Worm (Caenorhabditis elegans) whole organism, mixed stage, embryonic: ENCODE measurements around the gene col-107.

Experiments
- M03D4.4 ChIP-seq: sonication (generic microtip); optimal IDR thresholded peaks from 2 replicates; lab custom pipeline; 2017; ENCODE audit warnings: mild to moderate bottlenecking, missing genetic modification characterization, missing compliant biosample characterization
- ceh-39 ChIP-seq: fragments of 150-350 bp; optimal IDR thresholded peaks from 2 replicates; lab custom pipeline; 2014; ENCODE audit warnings: missing biosample characterization, missing genetic modification characterization
- ceh-43 ChIP-seq: fragments of 200-800 bp; sonication (Bioruptor generic); optimal IDR thresholded peaks from 2 replicates; lab custom pipeline; 2018; ENCODE audit warnings: mild to moderate bottlenecking, missing genetic modification characterization, moderate library complexity, missing compliant biosample characterization
- ceh-83 ChIP-seq: fragments of 200-800 bp; sonication (Bioruptor generic); optimal IDR thresholded peaks from 2 replicates; lab custom pipeline; 2018; ENCODE audit warnings: mild to moderate bottlenecking, missing genetic modification characterization, missing compliant biosample characterization
- ces-1 ChIP-seq: fragments of 150-350 bp; optimal IDR thresholded peaks from 2 replicates; lab custom pipeline; 2014; ENCODE audit warnings: missing biosample characterization, missing genetic modification reagents, missing genetic modification characterization
- cnd-1 ChIP-seq: fragments of 200-800 bp; sonication (Bioruptor generic); optimal IDR thresholded peaks from 2 replicates; lab custom pipeline; 2018; ENCODE audit warnings: mild to moderate bottlenecking, missing genetic modification characterization, missing compliant biosample characterization
- drap-1 ChIP-seq: fragments of 200-800 bp; sonication (Bioruptor generic); optimal IDR thresholded peaks from 3 replicates; lab custom pipeline; 2018; ENCODE audit warnings: mild to moderate bottlenecking, missing genetic modification characterization, missing compliant biosample characterization
- elt-1 ChIP-seq: sonication (generic microtip); optimal IDR thresholded peaks from 2 replicates; lab custom pipeline; 2017; ENCODE audit warnings: missing genetic modification characterization, mild to moderate bottlenecking, missing compliant biosample characterization, antibody characterized with exemption, moderate library complexity, borderline replicate concordance; ENCODE audit not compliant: insufficient read depth
- elt-3 ChIP-seq: fragments of 150-350 bp; optimal IDR thresholded peaks from 2 replicates; lab custom pipeline; 2014; ENCODE audit warnings: missing biosample characterization, missing genetic modification characterization
- flh-1 ChIP-seq: fragments of 200-800 bp; sonication (Bioruptor generic); optimal IDR thresholded peaks from 2 replicates; lab custom pipeline; 2018; ENCODE audit warnings: mild to moderate bottlenecking, missing genetic modification characterization, moderate library complexity, missing compliant biosample characterization
- ham-2 ChIP-seq: fragments of 200-800 bp; sonication (Bioruptor generic); optimal IDR thresholded peaks from 2 replicates; lab custom pipeline; 2018; ENCODE audit warnings: mild to moderate bottlenecking, missing genetic modification characterization, missing compliant biosample characterization
- lin-13 ChIP-seq: fragments of 150-350 bp; optimal IDR thresholded peaks from 2 replicates; lab custom pipeline; 2014; ENCODE audit warnings: missing biosample characterization, missing genetic modification characterization
- lin-32 ChIP-seq: fragments of 200-800 bp; sonication (Bioruptor generic); optimal IDR thresholded peaks from 2 replicates; lab custom pipeline; 2018; ENCODE audit warnings: mild to moderate bottlenecking, missing genetic modification characterization, missing compliant biosample characterization
- mab-5 ChIP-seq: fragments of 150-350 bp; optimal IDR thresholded peaks from 2 replicates; lab custom pipeline; 2014; ENCODE audit warnings: missing biosample characterization, missing genetic modification characterization
- mep-1 ChIP-seq: fragments of 150-350 bp; optimal IDR thresholded peaks from 2 replicates; lab custom pipeline; 2017; ENCODE audit warnings: missing biosample characterization, missing genetic modification reagents, missing genetic modification characterization, inconsistent platforms
- mls-2 ChIP-seq: sonication (generic microtip); optimal IDR thresholded peaks from 2 replicates; lab custom pipeline; 2016; ENCODE audit warnings: mild to moderate bottlenecking, missing genetic modification characterization, moderate library complexity, missing compliant biosample characterization
- nhr-2 ChIP-seq: fragments of 150-350 bp; optimal IDR thresholded peaks from 2 replicates; lab custom pipeline; 2014; ENCODE audit warnings: missing biosample characterization, missing genetic modification characterization
- nhr-237 ChIP-seq: fragments of 150-350 bp; optimal IDR thresholded peaks from 2 replicates; lab custom pipeline; 2014; ENCODE audit warnings: missing biosample characterization, missing genetic modification characterization
- nhr-28 ChIP-seq: fragments of 150-350 bp; optimal IDR thresholded peaks from 2 replicates; lab custom pipeline; 2014; ENCODE audit warnings: missing biosample characterization, missing genetic modification characterization
- nhr-76 ChIP-seq: sonication (generic microtip); optimal IDR thresholded peaks from 2 replicates; lab custom pipeline; 2017; ENCODE audit warnings: missing biosample characterization, missing genetic modification characterization
- pha-4 ChIP-seq: fragments of 150-350 bp; optimal IDR thresholded peaks from 2 replicates; lab custom pipeline; 2018; ENCODE audit warnings: missing biosample characterization, missing genetic modification reagents, missing genetic modification characterization
- sem-2 ChIP-seq: fragments of 200-800 bp; sonication (Bioruptor generic); optimal IDR thresholded peaks from 2 replicates; lab custom pipeline; 2018; ENCODE audit warnings: mild to moderate bottlenecking, missing genetic modification characterization, missing compliant biosample characterization
- unc-120 ChIP-seq: sonication (generic microtip); optimal IDR thresholded peaks from 2 replicates; lab custom pipeline; 2017; ENCODE audit warnings: missing genetic modification characterization, missing compliant biosample characterization; ENCODE audit not compliant: poor library complexity, severe bottlenecking
- unc-39 ChIP-seq: fragments of 150-350 bp; optimal IDR thresholded peaks from 2 replicates; lab custom pipeline; 2014; ENCODE audit warnings: missing biosample characterization, missing genetic modification characterization
- unc-62 ChIP-seq: fragments of 150-350 bp; optimal IDR thresholded peaks from 2 replicates; lab custom pipeline; 2014; ENCODE audit warnings: missing biosample characterization, missing genetic modification reagents, missing genetic modification characterization
- ztf-11 ChIP-seq: fragments of 150-350 bp; optimal IDR thresholded peaks from 2 replicates; lab custom pipeline; 2014; ENCODE audit warnings: missing biosample characterization, missing genetic modification characterization

The col-107 gene

ce11 chrIV:1550578-1550977 is 2.1 kb downstream of the col-107 start, which contains the start of gene tag-244:
Gene tag-244, plus strand, starts transcription at chrIV:1550878.
- no peak for TF ChIP-seq ceh-83
- no peak for TF ChIP-seq ces-1 (GFP tag; lab: Kevin White, UChicago)
- no peak for TF ChIP-seq elt-3 (tag; lab: Kevin White, UChicago)
- no peak for TF ChIP-seq ceh-39
- TF ChIP-seq nhr-28, result no peak
- TF ChIP-seq pha-4, result no peak
- TF ChIP-seq lin-13, result no peak
- no peak for TF ChIP-seq ham-2 (GFP tag; lab: Kevin White, UChicago)

- TF ChIP-seq cnd-1 (no peak), elt-1 (no peak), lin-32 (GFP tag; lab: Kevin White, UChicago) (no peak), ceh-39 (no peak), ztf-11 (tag; lab: Kevin White, UChicago) (no peak)
Observed at ce11 chrIV:1553195-1553918, 4.8 kb downstream of the col-107 start, which contains the start of gene C34H4.2. Gene C34H4.2, plus strand, starts transcription at chrIV:1553752.

ce11 chrIV:1555021-1555720 is 6.7 kb downstream of the col-107 start, which contains the start of gene C34H4.1:
Gene C34H4.1, plus strand, starts transcription at chrIV:1555579.
- TF ChIP-seq nhr-2 (tag; lab: Kevin White, UChicago), result no peak
- TF ChIP-seq M03D4.4 (tag; lab: Kevin White, UChicago), result no peak
- no peak for TF ChIP-seq unc-39
- no peak for TF ChIP-seq sem-2
- no peak for TF ChIP-seq elt-3 (tag; lab: Kevin White, UChicago)
- no peak for TF ChIP-seq mab-5 (tag; lab: Kevin White, UChicago)

ce11 chrIV:1559931-1560330 is 11.4 kb downstream of the col-107 start, which contains the start of gene Y41D4B.17:
Gene Y41D4B.17, plus strand, starts transcription at chrIV:1560104.
- TF ChIP-seq mls-2 (no peak), mep-1 (tag; lab: Kevin White, UChicago) (no peak), flh-1 (no peak), unc-39 (no peak), M03D4.4 (tag; lab: Kevin White, UChicago) (no peak), ceh-83 (no peak), unc-120 (tag; lab: Kevin White, UChicago) (no peak), elt-3 (tag; lab: Kevin White, UChicago) (no peak), lin-32 (GFP tag; lab: Kevin White, UChicago) (no peak), cnd-1 (no peak), nhr-76 (tag; lab: Kevin White, UChicago) (no peak), ceh-39 (no peak), lin-13 (no peak), pha-4 (no peak)

DNA sequence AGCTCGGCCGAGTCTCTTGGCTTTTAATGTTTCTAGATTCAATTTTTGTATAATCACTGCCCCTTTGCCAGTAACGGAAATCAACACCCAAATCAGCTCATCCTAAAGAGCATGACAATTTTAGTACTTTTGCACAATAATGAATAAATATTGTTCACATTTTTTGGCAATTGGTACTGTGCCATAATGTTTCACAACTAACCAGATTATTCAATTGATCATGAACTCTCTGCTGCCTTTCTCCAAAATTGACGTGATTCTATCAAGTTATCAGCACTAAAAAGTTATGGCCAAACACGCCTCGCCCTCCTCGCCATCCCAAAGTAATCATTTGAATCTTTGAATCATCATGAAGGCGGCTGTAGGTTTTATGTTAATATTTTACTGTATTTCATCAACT is 13.4 kb downstream of the col-107 start, which contains the start of gene hpo-6:
Gene hpo-6 (plus strand): TSS at position 301 of the 400 bp plus-strand sequence.
- TF ChIP-seq ces-1 (GFP tag; lab: Kevin White, UChicago), result no peak
- TF ChIP-seq nhr-76 (tag; lab: Kevin White, UChicago), result no peak
- no peak for TF ChIP-seq ztf-11 (tag; lab: Kevin White, UChicago)
- TF ChIP-seq M03D4.4 (tag; lab: Kevin White, UChicago), result no peak
- no peak for TF ChIP-seq mab-5 (tag; lab: Kevin White, UChicago)
- TF ChIP-seq sem-2, result no peak
- TF ChIP-seq nhr-237 (tag; lab: Kevin White, UChicago), result no peak
- no peak for TF ChIP-seq lin-32 (GFP tag; lab: Kevin White, UChicago)
- TF ChIP-seq drap-1 (GFP tag; lab: Kevin White, UChicago), result no peak

DNA sequence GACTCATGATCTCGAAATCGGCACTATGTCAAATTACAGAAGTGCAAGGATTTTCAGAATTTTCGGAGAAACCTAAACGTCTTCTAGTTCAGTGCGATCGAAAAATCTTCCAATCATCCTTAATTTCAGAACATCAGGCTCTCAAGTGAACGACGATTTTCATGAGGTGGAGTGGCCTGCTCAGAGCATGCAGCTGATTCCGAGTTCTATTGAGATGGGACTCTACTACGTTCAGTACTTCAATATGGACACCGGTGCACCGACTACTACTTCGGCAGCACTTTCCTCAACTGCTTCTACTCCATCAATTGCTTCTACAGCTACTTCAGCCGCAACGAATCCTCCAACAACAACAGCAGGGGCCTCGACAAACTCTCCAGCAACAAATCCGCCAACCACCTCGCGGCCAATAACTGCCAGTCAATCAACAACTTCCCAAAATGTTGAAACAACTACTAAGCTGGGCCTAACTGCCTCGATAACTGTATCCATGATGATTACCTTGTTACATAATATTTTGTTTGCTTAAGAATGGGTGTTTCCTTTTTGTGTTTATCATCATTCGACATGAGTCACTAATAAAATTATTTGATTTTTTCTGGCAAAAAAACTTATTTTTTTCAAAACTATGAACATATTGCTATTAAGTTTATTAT is 15.1 kb downstream of the col-107 start, which contains the start of gene Y41D4B.15:
Gene Y41D4B.15 (plus strand): TSS at position 606 of the 656 bp plus-strand sequence.
- TF ChIP-seq ceh-39 (no peak), unc-62 (GFP tag; lab: Kevin White, UChicago) (no peak), ceh-43 (GFP tag; lab: Kevin White, UChicago) (no peak), drap-1 (GFP tag; lab: Kevin White, UChicago) (no peak), mab-5 (tag; lab: Kevin White, UChicago) (no peak), flh-1 (no peak), pha-4 (no peak)
